Worm (Caenorhabditis elegans): ENCODE data around the gene C17G10.1.

C17G10.1 gene

DNA sequence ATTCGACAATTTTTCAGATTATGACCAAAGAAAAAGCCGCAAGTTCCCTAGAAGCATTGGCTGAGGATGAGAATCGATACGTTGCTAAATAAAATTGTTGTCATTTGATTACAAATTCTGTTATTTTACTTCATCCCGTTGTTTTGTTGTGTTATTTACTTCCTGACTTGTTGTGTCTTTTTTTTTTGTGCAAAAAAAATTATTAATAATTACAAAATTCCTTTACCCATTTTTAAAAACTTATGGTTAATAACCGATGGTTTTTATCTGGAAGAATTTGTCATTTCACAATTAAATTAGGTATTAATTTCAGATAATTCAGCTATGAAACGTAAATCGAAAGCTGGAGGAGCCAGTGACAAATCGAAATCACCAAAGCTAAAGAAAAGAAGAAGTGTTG, at the start of gene C17G10.1:
Gene C17G10.1, plus strand, starts transcription at position 301 of the 400 bp plus-strand sequence.
- TF ChIP-seq W03F9.2 (tag; optimal IDR thresholded peaks at IDR 0.05) (no peak), dao-5 (tag; optimal IDR thresholded peaks at IDR 0.05) (no peak), him-1 (tag; optimal IDR thresholded peaks at IDR 0.05) (no peak)

DNA sequence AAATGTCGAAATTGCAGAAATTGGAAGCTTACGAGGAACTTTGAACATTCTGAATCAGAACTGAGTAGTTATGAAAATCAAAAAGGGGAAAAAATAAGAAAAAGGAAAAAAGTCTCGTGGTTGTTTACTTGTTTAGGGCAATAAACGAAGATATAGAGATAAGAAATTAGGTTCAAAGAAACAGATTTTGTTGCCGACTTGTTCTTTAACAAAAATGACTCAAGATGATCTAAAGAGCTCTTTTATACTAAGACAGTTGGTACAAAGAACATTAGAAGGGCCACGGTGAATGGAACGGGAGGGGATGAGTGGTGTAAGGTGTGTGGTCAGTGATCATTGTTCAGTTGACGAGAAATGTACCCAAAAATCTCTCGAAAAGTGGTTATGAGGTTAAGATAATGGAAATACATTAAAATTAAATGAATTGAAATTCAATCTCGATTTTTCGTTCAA, 48.9 kb upstream of the C17G10.1 start, which contains the start of gene acdh-2:
Gene acdh-2, minus strand, starts transcription at position 51 of the 453 bp plus-strand sequence.
- TF ChIP-seq him-1 (tag; optimal IDR thresholded peaks at IDR 0.05) (no peak), dao-5 (tag; optimal IDR thresholded peaks at IDR 0.05) (no peak), W03F9.2 (tag; optimal IDR thresholded peaks at IDR 0.05) (no peak)

DNA sequence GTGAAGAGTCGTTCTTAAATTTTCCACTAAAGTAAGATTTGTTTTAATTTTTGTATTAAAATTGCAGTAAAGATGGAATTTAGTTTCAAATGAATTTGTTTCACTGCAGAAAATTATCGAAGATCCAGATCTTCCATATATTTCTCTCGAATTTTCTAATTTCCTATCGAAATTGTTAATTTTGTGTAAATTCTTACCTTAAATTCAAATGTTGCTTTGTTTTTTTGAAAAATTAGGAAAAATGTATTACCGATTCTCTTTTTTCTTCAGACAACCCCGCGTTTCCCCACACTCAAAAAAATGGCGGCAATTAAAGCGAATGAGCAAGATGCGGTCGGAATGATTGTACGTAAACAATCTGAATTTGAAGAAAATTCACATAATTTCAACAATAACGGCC, 46.6 kb upstream of the C17G10.1 start, which contains the start of gene C17C3.6:
Gene C17C3.6, plus strand, starts transcription at position 301 of the 400 bp plus-strand sequence.
- TF ChIP-seq W03F9.2 (tag; optimal IDR thresholded peaks at IDR 0.05) (no peak), him-1 (tag; optimal IDR thresholded peaks at IDR 0.05) (no peak)

DNA sequence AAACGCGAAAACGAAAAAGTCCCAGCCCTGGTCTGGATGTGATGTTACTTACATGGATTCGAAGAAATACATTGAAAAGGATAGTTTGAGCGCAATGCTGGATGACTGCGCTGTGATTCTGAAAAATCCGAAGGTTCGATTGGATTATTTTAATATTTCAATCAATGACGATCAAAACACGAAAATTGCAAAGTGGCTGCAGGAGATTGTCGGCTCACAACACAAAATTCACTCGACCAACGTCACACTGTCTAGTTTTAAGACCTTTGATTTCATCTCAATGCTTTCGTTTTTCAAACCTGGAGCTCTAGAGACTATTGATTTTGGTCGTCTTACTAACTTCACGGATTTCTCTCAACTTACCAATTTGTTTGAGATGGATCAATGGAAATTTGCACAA, 44.8 kb upstream of the C17G10.1 start, which contains the start of gene C17C3.5:
Gene C17C3.5, plus strand, starts transcription at position 301 of the 400 bp plus-strand sequence.
- TF ChIP-seq dao-5 (tag; optimal IDR thresholded peaks at IDR 0.05) (no peak), him-1 (tag; optimal IDR thresholded peaks at IDR 0.05) (no peak), W03F9.2 (tag; optimal IDR thresholded peaks at IDR 0.05) (no peak)

DNA sequence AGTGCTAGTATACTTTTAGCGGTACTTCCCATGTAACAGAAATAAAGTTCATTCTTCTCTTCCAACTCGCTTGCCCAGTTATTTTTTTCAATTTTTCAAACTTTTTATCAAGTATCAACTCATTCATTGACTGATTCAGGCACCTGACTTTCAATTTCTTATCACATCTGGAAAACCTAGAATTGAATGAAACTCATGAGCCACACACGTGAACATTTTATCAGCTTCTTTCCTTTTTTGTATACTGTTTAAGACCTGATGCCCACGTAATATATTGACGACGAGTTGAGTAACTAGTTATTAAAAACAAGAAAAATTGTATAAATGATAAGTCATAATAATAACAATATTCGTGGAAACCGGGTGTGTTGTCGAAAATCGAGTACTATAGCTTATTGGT, 42.8 kb upstream of the C17G10.1 start:
- TF ChIP-seq W03F9.2 (tag; optimal IDR thresholded peaks at IDR 0.05), result no peak
- TF ChIP-seq him-1 (tag; optimal IDR thresholded peaks at IDR 0.05), result no peak
- TF ChIP-seq dao-5 (tag; optimal IDR thresholded peaks at IDR 0.05), result no peak

DNA sequence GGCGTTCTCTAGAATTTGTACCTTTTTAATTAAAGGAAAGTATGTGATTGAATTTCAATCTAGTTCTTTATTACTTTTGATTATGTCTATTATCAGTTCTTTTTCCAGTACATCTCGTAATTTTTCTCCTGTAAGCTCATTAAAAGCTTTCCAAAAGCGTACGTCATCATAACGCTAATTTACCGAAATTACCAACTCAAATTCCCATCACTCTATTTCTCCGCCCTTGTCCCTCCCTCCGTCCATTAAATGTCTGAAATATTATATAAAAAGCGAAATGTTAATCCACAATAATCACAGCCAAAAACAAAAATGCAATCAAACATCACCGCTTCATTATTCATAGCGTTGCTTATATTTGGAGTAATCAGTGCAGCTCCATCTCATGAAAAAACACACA, 42.0 kb upstream of the C17G10.1 start, which contains the start of gene ins-12:
Gene ins-12, plus strand, starts transcription at position 301 of the 400 bp plus-strand sequence.
- TF ChIP-seq dao-5 (tag; optimal IDR thresholded peaks at IDR 0.05) (no peak), W03F9.2 (tag; optimal IDR thresholded peaks at IDR 0.05) (no peak)

DNA sequence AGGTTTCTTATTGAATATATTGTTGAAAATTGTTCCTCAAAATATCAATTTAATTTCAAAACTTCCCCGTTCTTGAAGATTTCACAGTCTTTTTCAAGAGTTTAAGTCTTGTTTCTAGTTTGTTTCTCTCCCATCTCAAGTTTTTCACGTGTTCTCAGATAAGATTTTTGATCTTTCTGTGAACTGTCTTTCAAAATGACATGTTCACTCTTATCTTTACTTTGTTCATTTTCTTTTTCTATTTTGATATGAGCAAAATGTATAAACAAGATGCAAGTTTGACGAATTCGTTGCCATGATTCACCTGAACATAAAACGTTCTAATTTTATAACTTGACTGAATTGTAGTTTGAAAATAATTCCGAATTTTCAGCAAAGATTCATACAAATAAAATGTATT, 41.6 kb upstream of the C17G10.1 start:
- TF ChIP-seq dao-5 (tag; optimal IDR thresholded peaks at IDR 0.05) (no peak), W03F9.2 (tag; optimal IDR thresholded peaks at IDR 0.05) (no peak), him-1 (tag; optimal IDR thresholded peaks at IDR 0.05) (no peak)

DNA sequence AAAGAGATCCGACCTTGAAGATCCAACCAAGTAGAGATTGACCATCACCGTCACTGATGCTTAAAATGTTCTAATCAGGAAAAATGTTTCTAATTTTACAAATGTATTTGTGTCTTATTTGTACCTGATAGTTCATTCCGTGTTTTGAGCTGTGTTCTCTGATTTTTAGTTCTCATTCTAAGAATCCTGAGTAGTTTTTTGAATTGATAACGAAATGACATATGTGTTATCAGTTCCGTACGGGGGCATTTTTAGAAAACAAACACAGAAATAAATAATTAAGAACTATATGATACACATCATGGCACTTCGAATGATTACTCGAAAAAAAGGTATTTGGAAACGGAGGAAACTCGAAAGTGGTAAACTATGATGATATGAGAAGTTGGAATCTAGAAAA, 40.8 kb upstream of the C17G10.1 start:
- TF ChIP-seq dao-5 (tag; optimal IDR thresholded peaks at IDR 0.05), result no peak
- no peak for TF ChIP-seq W03F9.2 (tag; optimal IDR thresholded peaks at IDR 0.05)
- no peak for TF ChIP-seq him-1 (tag; optimal IDR thresholded peaks at IDR 0.05)

DNA sequence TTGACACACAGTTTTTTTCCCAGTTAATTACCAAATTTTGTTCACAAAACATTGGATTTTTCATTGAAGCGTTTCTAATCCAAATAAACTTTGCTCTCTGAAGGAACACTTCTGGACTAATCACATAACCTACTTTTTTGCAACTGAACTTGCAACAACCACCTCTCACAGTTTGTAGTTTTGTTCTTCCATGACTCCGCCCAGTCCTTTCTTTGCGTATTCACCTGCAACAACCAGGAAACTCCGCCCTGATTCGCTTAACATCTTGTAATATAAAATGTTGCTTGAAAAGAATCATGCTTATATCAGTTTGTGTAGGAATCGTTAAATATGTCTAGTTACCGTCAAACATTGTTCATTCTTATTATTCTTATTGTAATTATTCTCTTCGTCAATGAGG, 39.9 kb upstream of the C17G10.1 start, which contains the start of gene ins-11:
Gene ins-11, plus strand, starts transcription at position 301 of the 400 bp plus-strand sequence.
- TF ChIP-seq him-1 (tag; optimal IDR thresholded peaks at IDR 0.05) (no peak), dao-5 (tag; optimal IDR thresholded peaks at IDR 0.05) (no peak), W03F9.2 (tag; optimal IDR thresholded peaks at IDR 0.05) (no peak)

DNA sequence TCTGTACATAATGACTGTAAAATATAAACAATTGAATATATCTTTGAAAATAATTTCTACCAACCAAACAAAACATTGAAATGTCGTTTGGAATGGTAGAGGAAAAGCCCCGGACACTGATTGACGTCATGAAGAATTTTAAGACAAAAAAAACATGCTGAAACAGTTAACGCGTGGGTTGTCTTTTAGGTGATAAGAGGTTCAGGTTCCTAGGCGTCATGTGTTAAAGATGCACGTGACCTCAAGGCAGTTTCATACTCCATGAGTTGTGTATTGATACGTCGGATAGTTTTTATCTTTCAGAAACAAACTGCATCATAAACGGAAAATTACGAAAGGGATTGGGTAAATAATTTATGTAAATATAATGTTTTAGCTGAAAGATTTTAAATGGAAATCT, 39.2 kb upstream of the C17G10.1 start:
- no peak for TF ChIP-seq dao-5 (tag; optimal IDR thresholded peaks at IDR 0.05)
- no peak for TF ChIP-seq W03F9.2 (tag; optimal IDR thresholded peaks at IDR 0.05)
- no peak for TF ChIP-seq him-1 (tag; optimal IDR thresholded peaks at IDR 0.05)

DNA sequence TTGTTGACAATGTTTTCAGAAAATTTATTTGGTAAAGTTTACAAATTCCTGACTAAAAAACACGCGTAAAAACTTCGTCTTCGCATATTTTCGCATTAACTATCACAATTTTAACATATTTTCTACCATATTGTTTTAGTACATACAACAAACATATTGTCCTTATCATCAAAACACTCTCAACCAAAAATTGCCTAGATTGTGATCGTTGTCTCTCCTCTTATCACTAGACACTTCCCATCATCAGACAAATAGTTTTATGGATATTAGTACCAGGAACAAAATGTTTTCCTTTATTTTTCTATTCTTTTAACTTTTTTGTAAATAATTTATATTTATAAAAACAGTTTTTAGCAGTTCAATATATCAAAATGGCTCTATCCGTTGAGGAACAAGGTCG, 35.0 kb upstream of the C17G10.1 start, which contains the start of gene C17C3.3:
Gene C17C3.3, plus strand, starts transcription at position 346 of the 400 bp plus-strand sequence.
- TF ChIP-seq dao-5 (tag; optimal IDR thresholded peaks at IDR 0.05) (no peak), him-1 (tag; optimal IDR thresholded peaks at IDR 0.05) (no peak), W03F9.2 (tag; optimal IDR thresholded peaks at IDR 0.05) (no peak)

DNA sequence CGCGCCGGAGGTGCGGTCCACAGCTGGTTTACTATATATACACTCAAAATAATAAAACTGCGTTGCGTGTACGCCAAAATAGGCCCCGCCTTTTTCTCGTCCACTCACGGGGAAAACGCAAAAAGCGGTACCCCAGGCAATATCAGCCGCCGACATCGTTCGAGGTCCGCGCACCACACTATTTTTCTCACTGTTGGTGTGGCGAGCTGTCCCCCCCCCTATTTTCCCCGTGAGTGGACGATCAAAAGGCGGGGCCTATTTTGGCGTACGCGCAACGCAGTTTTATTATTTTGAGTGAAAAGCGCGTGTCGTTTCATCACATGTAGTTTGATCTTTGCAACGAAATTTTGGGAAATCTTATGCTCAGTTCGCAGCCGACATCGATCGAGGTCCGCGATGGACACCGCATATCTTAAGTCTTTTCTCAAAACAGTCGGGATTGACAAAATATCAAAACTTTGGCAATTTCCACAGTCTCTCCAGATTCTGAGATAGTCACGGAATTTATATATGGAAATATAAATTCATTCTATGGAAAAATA, 31.2 kb upstream of the C17G10.1 start:
- TF ChIP-seq dao-5 (tag; optimal IDR thresholded peaks at IDR 0.05), result no peak
- no peak for TF ChIP-seq W03F9.2 (tag; optimal IDR thresholded peaks at IDR 0.05)

DNA sequence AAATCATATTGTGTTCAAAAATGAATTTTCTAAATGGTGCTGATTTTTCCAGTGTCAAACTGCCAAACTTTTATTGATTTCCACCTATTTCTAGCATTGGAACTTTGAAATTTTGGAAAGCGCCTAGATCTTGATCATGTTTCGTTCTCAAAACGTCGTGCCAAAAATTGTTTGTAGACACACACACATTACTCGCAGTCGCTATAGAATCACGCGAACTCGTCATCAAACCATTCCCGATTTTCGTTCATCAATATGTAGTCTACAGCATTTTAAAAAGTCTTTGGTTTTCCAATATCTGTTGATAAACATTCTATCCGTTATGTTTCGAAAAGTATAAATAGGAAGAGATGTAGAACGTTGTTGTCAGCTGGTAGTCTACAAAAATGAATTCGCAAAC, 26.1 kb upstream of the C17G10.1 start, which contains the start of the genes C17C3.1 and C17C3.15:
Gene C17C3.1, plus strand, starts transcription at position 301 of the 400 bp plus-strand sequence.
Gene C17C3.15, plus strand, starts transcription at position 383 of the 400 bp plus-strand sequence.
- TF ChIP-seq him-1 (tag; optimal IDR thresholded peaks at IDR 0.05), result no peak
- TF ChIP-seq dao-5 (tag; optimal IDR thresholded peaks at IDR 0.05), result no peak
- TF ChIP-seq W03F9.2 (tag; optimal IDR thresholded peaks at IDR 0.05), result no peak

DNA sequence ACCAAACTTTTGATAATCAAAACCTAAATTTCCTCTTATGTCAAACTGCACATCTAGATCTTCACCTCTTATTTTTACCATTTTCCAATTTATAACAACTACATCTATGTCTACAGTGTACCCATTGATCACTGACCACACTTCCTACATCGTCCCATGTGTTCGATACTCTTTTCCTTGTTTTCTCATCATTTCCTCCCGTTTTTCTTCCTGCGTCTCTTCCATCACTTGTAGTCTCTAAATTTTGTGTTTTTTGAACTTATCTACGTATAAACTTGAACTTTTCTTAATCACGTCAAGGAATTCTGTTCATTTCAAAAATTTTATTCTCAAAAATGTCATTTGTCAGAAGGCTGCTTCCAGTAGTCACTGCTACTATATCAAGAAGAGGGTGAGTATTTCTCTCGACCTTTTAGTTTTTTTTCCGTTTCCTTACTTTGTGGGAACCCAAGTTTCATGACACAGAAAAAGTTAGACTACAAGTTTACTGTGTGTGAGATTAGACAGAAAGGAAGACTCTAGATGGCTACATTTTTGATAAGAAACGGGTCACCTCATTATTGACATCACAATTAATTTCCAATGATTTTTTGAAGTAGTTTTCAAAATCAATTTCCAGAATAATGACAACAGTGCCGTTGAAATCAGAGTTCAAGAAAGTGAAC, 24.1 kb upstream of the C17G10.1 start:
- no peak for TF ChIP-seq W03F9.2 (tag; optimal IDR thresholded peaks at IDR 0.05)
- TF ChIP-seq dao-5 (tag; optimal IDR thresholded peaks at IDR 0.05), result no peak
- no peak for TF ChIP-seq him-1 (tag; optimal IDR thresholded peaks at IDR 0.05)

Data from whole organism, L4/young adult.